Fruit fly (Drosophila melanogaster): ENCODE results near the gene RabX4.

dm6 chr3R:24823061-24823460 is 5.1 kb downstream of the RabX4 start:
- TF ChIP-seq Myc (optimal IDR thresholded peaks at IDR 0.05) (no peak), h (optimal IDR thresholded peaks at IDR 0.05) (no peak), psq (optimal IDR thresholded peaks at IDR 0.05) (no peak)

Data from Kc167 (cell line).